Worm (Caenorhabditis elegans): ENCODE data around the gene K06A9.1.

ce11 chrX:1503698-1504501, 43.4 kb upstream of the K06A9.1 start:
- TF ChIP-seq flt-1 (GFP tag; IDR thresholded peaks at IDR 0.05), result no peak
- no peak for TF ChIP-seq sea-1 (GFP tag; conservative IDR thresholded peaks at IDR 0.05)
- no peak for TF ChIP-seq ama-1 (optimal IDR thresholded peaks at IDR 0.05)
- TF ChIP-seq ceh-13 (GFP tag; optimal IDR thresholded peaks at IDR 0.05), result no peak
- no peak for TF ChIP-seq ets-7 (tag; optimal IDR thresholded peaks at IDR 0.05)
- TF ChIP-seq aly-1 (tag; optimal IDR thresholded peaks at IDR 0.05), result no peak
- no peak for TF ChIP-seq hnd-1 (tag; optimal IDR thresholded peaks at IDR 0.05)
- TF ChIP-seq scrt-1 (GFP tag; IDR thresholded peaks at IDR 0.05), result no peak
- TF ChIP-seq pes-1 (GFP tag; IDR thresholded peaks at IDR 0.05), result no peak
- TF ChIP-seq F13C5.2 (tag; optimal IDR thresholded peaks at IDR 0.05), result no peak
- no peak for TF ChIP-seq B0310.2 (tag; optimal IDR thresholded peaks at IDR 0.05)
- TF ChIP-seq tbx-11 (GFP tag; IDR thresholded peaks at IDR 0.05), result no peak
- TF ChIP-seq ceh-36 (tag; optimal IDR thresholded peaks at IDR 0.05), result no peak
